Worm (Caenorhabditis elegans): ENCODE results near the gene nsun-1.
"Not testable (repeated sequence)": the region's sequence is repeated elsewhere in the genome, so short reads cannot be mapped to it uniquely, and the experiment has no call there.

Gene nsun-1

DNA sequence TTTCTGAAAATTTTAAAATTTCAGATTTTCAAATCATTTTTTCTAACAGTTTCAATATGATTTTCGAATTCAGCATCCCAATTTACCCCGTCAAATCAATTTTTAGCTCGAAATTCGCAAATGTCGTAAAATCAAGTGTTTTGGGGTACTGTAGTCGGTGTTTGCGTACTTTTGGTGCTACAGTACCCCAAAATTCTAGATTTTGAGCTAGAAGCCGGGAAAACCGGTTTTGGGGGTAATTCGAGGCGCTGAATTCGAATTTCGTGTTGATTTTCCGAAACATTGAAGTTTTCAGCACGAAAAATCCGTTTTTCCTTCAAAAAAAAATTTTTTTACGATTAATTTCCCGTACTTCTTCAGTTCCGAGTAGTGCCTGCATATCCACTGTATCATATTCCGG lies 19.4 kb downstream of the nsun-1 start:
- TF ChIP-seq lsy-2 (tag; optimal IDR thresholded peaks at IDR 0.05) (peak; percentile 65 to 83), sox-4 (tag; optimal IDR thresholded peaks at IDR 0.05) (no peak), lin-13 (GFP tag; optimal IDR thresholded peaks at IDR 0.05) (peak; percentile 52)

DNA sequence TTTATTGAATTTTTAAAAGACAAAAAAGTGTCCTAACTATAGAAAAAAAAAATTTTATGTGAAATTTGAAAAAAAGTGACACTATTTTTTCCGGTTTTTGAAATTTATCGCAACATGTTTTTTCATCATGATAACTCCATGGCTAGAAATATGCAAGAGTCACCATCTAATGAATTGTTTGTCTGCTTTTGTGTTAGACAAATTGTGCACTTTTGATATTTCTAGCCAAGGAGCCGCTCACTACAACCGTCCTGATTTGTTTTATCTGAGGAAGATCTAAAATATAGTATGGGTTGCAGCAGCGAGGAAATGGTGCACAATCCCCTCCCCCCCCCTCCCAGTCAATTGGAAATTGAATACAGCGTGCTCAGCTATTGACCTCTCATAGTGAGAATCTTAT lies 21.1 kb downstream of the nsun-1 start, which contains the start of gene W10D9.1:
Gene W10D9.1 (plus strand): TSS at position 301 of the 400 bp plus-strand sequence.
- not testable (repeated sequence) for TF ChIP-seq jun-1 (tag; optimal IDR thresholded peaks at IDR 0.05); mef-2 (tag; optimal IDR thresholded peaks at IDR 0.05); ama-1 (optimal IDR thresholded peaks at IDR 0.05)

DNA sequence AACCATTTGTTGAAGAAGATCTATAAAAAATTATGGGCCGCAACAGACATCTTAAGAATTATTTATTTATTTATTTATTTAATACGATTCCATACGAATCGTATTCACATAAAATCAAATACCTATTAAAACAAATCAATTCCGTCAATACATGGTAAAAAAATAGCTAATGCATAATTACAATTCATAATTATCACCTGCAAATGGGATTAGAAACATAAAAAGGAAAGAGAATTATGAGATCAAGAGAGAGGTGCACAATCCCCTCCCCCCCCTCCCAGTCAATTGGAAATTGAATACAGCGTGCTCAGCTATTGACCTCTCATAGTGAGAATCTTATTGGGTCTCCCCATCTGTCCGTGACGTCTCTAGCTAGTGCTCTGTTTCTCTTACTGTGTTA lies 34.6 kb downstream of the nsun-1 start, which contains the start of gene C24H12.1:
Gene C24H12.1 (plus strand): TSS at position 301 of the 400 bp plus-strand sequence.
- not testable (repeated sequence) for TF ChIP-seq C16A3.4, unc-30, nhr-84 (tag; optimal IDR thresholded peaks at IDR 0.05)

DNA sequence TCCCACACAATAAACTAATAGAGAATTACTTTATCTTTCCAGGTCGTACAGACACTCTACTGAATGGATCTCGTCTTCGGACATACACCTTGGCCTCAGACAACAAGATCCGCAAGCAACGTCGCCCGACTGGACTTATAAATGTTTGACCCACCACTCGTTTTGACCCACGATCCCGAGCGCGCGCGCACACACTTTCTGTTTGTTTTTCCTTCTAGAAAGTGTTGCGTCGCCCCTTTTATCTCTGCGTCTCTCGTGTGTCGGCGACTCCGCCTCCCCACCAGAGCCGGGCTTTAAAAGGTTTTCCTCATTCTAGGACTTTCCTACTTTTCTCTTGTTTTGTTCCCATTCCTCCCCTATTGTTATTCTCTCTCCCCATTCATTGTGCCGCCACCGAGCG lies 38.5 kb downstream of the nsun-1 start:
- TF ChIP-seq nhr-85 (tag) (no peak), jun-1 (tag; optimal IDR thresholded peaks at IDR 0.05) (no peak), nhr-90 (tag; optimal IDR thresholded peaks at IDR 0.05; ENCODE audit: poor library complexity) (no peak), nhr-84 (tag; optimal IDR thresholded peaks at IDR 0.05) (no peak), nhr-47 (tag; optimal IDR thresholded peaks at IDR 0.05) (no peak), sox-4 (tag; optimal IDR thresholded peaks at IDR 0.05) (no peak), nhr-28 (tag; optimal IDR thresholded peaks at IDR 0.05) (no peak)

DNA sequence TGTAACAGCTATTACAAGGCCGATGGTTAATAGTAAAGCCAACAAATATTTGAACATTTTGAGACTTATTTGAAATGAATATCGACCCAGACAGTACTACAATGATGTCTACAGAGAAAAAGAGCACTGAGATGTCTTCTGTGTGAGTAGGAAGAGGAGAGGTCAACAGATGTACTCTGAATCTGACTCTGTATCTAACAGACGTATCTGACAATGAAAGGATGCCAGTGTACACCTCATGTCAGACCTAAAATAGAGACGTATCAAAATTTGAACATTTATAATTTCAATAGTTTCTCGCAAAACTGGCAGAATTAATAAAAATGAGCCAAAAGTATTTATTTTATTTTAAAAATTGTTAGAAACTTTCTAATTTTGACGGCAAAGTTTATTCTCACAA lies 52.7 kb downstream of the nsun-1 start, which contains the start of gene C24H12.8:
Gene C24H12.8 (minus strand): TSS at position 101 of the 400 bp plus-strand sequence.
- TF ChIP-seq fkh-10 (GFP tag; optimal IDR thresholded peaks at IDR 0.05), result no peak
- no peak for TF ChIP-seq mep-1 (tag; optimal IDR thresholded peaks at IDR 0.05)
- no peak for TF ChIP-seq alr-1 (tag; optimal IDR thresholded peaks at IDR 0.05; ENCODE audit: borderline replicate concordance)
- TF ChIP-seq sptf-1 (tag; optimal IDR thresholded peaks at IDR 0.05), result no peak
- no peak for TF ChIP-seq nhr-90 (tag; optimal IDR thresholded peaks at IDR 0.05; ENCODE audit: poor library complexity)
- no peak for TF ChIP-seq pqm-1 (tag; optimal IDR thresholded peaks at IDR 0.05)
- TF ChIP-seq pax-3 (tag; optimal IDR thresholded peaks at IDR 0.05), result no peak
- TF ChIP-seq lin-35 (GFP tag; optimal IDR thresholded peaks at IDR 0.05), result no peak
- no peak for TF ChIP-seq hlh-4 (tag; optimal IDR thresholded peaks at IDR 0.05)
- TF ChIP-seq unc-130 (tag; optimal IDR thresholded peaks at IDR 0.05), result no peak
- TF ChIP-seq elt-2 (tag; optimal IDR thresholded peaks at IDR 0.05), result no peak
- no peak for TF ChIP-seq nhr-71 (tag; optimal IDR thresholded peaks at IDR 0.05)
- no peak for TF ChIP-seq nhr-28 (tag; optimal IDR thresholded peaks at IDR 0.05)
- no peak for TF ChIP-seq aly-2 (tag; optimal IDR thresholded peaks at IDR 0.05)
- TF ChIP-seq pag-3 (tag; optimal IDR thresholded peaks at IDR 0.05; ENCODE audit: borderline replicate concordance, insufficient read depth), result no peak
- no peak for TF ChIP-seq ceh-8 (GFP tag; optimal IDR thresholded peaks at IDR 0.05)
- TF ChIP-seq nhr-11 (tag; optimal IDR thresholded peaks at IDR 0.05), result no peak

Measured in whole organism, L1 larva.